Worm (Caenorhabditis elegans): ENCODE data around the gene srh-48.

The srh-48 gene

DNA sequence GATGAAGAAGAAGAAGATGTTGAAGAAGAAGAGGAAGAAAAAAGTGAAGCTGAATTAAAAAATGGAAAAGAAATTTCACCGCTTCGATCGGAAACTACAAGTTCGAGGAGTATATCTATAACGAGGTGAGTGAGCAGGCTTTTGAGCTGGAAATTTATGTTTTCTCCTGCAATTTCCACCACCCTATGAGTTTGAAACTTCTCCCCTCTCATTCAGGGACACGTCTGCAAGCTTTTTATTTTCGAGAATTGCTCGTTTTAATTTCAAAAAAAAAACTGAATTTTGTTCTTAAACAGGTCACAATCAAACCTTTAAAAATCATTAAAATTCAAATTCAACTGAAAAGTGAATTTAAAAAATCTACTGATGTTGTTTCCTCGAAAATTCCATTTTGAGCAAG, 17.6 kb upstream of the srh-48 start:
- TF ChIP-seq efl-1 (optimal IDR thresholded peaks at IDR 0.05) (no peak), efl-1 (GFP tag; optimal IDR thresholded peaks at IDR 0.05 in 1 of 2) (peak in 1 of 2 experiments; percentile 75), lin-13 (GFP tag; optimal IDR thresholded peaks at IDR 0.05) (no peak), snpc-4 (tag; optimal IDR thresholded peaks at IDR 0.05) (no peak), mep-1 (tag; optimal IDR thresholded peaks at IDR 0.05) (no peak)

- no peak for TF ChIP-seq zip-4 (GFP tag; optimal IDR thresholded peaks at IDR 0.05)
- no peak for TF ChIP-seq ama-1 (optimal IDR thresholded peaks at IDR 0.05)
- TF ChIP-seq nhr-19 (GFP tag; conservative IDR thresholded peaks at IDR 0.05) = no peak
Observed at ce11 chrII:9369394-9369793, 10.5 kb upstream of the srh-48 start.

DNA sequence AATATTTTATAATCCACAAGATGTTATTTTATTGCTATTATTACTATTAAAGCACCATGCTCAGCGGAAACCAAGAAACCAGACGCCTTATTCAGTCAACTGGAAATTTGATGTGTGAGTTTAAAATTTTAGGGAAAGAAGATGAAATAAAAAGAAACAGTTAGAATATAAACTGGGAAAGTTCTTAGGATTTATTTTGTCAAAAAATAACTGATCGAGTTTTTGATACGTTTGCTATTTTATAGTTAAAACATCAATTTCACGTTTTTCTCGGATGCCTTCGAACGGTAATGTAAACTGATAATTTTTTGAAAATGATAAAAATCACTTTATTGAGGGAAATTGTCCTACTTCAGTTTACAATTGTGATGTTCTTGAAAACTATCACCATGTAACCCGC, 7.5 kb upstream of the srh-48 start, which contains the start of gene C06C3.3:
Gene C06C3.3 (minus strand): TSS at position 101 of the 400 bp plus-strand sequence.
- TF ChIP-seq fkh-8 (tag; optimal IDR thresholded peaks at IDR 0.05) (no peak), alr-1 (tag; optimal IDR thresholded peaks at IDR 0.05; ENCODE audit: borderline replicate concordance) (no peak), grh-1 (GFP tag; IDR thresholded peaks at IDR 0.05) (no peak), ces-1 (GFP tag; optimal IDR thresholded peaks at IDR 0.05) (no peak)

ce11 chrII:9372991-9373390, 6.9 kb upstream of the srh-48 start, which contains the start of gene C06C3.4:
C06C3.4 (plus strand) TSS chrII:9373291.
- no peak for TF ChIP-seq egl-27 (tag; optimal IDR thresholded peaks at IDR 0.05)
- TF ChIP-seq ceh-82 (tag; optimal IDR thresholded peaks at IDR 0.05) = no peak

ce11 chrII:9374807-9375206, 5.1 kb upstream of the srh-48 start, which contains the start of gene C06C3.12:
C06C3.12 (plus strand) TSS chrII:9375107.
- TF ChIP-seq nhr-28 (tag; optimal IDR thresholded peaks at IDR 0.05) = no peak
- TF ChIP-seq fkh-4 (tag; optimal IDR thresholded peaks at IDR 0.05; ENCODE audit: borderline replicate concordance) = no peak
- TF ChIP-seq ets-5 (GFP tag; IDR thresholded peaks at IDR 0.05) = no peak
- TF ChIP-seq nhr-85 (tag) = no peak
- TF ChIP-seq snu-23 (GFP tag; optimal IDR thresholded peaks at IDR 0.05) = no peak
- no peak for TF ChIP-seq hpl-2 (GFP tag; optimal IDR thresholded peaks at IDR 0.05)
- TF ChIP-seq vab-15 (tag; optimal IDR thresholded peaks at IDR 0.05) = no peak
- no peak for TF ChIP-seq nhr-84 (tag; optimal IDR thresholded peaks at IDR 0.05)
- TF ChIP-seq efl-1 (optimal IDR thresholded peaks at IDR 0.05) = no peak
- TF ChIP-seq efl-1 (GFP tag; optimal IDR thresholded peaks at IDR 0.05 in 1 of 2) = no peak

ce11 chrII:9377158-9377557, 2.7 kb upstream of the srh-48 start, which contains the start of gene C06C3.10:
C06C3.10 (minus strand) TSS chrII:9377258.
- TF ChIP-seq tbx-2 (tag; optimal IDR thresholded peaks at IDR 0.05) = no peak
- no peak for TF ChIP-seq nhr-47 (tag; optimal IDR thresholded peaks at IDR 0.05)
- TF ChIP-seq pag-3 (tag; optimal IDR thresholded peaks at IDR 0.05; ENCODE audit: borderline replicate concordance, insufficient read depth) = no peak
- TF ChIP-seq nhr-76 (tag; optimal IDR thresholded peaks at IDR 0.05) = no peak
- no peak for TF ChIP-seq lin-14 (GFP tag; optimal IDR thresholded peaks at IDR 0.05)
- no peak for TF ChIP-seq nhr-28 (tag; optimal IDR thresholded peaks at IDR 0.05)
- TF ChIP-seq C34B4.2 (tag; optimal IDR thresholded peaks at IDR 0.05) = no peak
- TF ChIP-seq grh-1 (GFP tag; IDR thresholded peaks at IDR 0.05) = no peak
- no peak for TF ChIP-seq ets-5 (GFP tag; IDR thresholded peaks at IDR 0.05)
- TF ChIP-seq egl-13 (tag; optimal IDR thresholded peaks at IDR 0.05) = no peak
- TF ChIP-seq swsn-7 (tag; optimal IDR thresholded peaks at IDR 0.05) = no peak
- TF ChIP-seq nhr-71 (tag; optimal IDR thresholded peaks at IDR 0.05) = no peak
- no peak for TF ChIP-seq mep-1 (tag; optimal IDR thresholded peaks at IDR 0.05)
- no peak for TF ChIP-seq lin-13 (GFP tag; optimal IDR thresholded peaks at IDR 0.05)
- no peak for TF ChIP-seq lin-15B (tag; optimal IDR thresholded peaks at IDR 0.05)
- no peak for TF ChIP-seq dpl-1 (GFP tag; optimal IDR thresholded peaks at IDR 0.05)
- no peak for TF ChIP-seq nhr-84 (tag; optimal IDR thresholded peaks at IDR 0.05)
- no peak for TF ChIP-seq zip-4 (GFP tag; optimal IDR thresholded peaks at IDR 0.05)
- TF ChIP-seq snpc-4 (tag; optimal IDR thresholded peaks at IDR 0.05) = no peak
- TF ChIP-seq lir-3 (tag; optimal IDR thresholded peaks at IDR 0.05; ENCODE audit: poor library complexity) = no peak
